Worm (Caenorhabditis elegans) whole organism, L4 larva: ENCODE data around the gene str-196.

Experiments
- F37D6.2 ChIP-seq: sonication (generic microtip); optimal IDR thresholded peaks from 2 replicates; lab custom pipeline; 2016; ENCODE audit warnings: mild to moderate bottlenecking, missing genetic modification characterization, missing compliant biosample characterization
- F44E2.7 ChIP-seq: fragments of 200-800 bp; sonication (Bioruptor generic); IDR thresholded peaks from 2 replicates; pipeline ENCODE4 v2.1.2; 2022; ENCODE audit warnings: missing genetic modification characterization, missing compliant biosample characterization
- Y105C5A.15 ChIP-seq: fragments of 200-800 bp; sonication (Bioruptor generic); IDR thresholded peaks from 2 replicates; pipeline ENCODE4 v1.3.6; 2022; ENCODE audit warnings: missing genetic modification characterization, missing compliant biosample characterization
- ZK546.5 ChIP-seq, 2 experiments: sonication (generic microtip); optimal IDR thresholded peaks; 2 replicates each; lab custom pipeline; 2017; ENCODE audit warnings: missing biosample characterization in 2 of 2, missing genetic modification characterization in 2 of 2
- aha-1 ChIP-seq: fragments of 150-350 bp; peaks from one replicate; lab custom pipeline; 2014; ENCODE audit warnings: missing biosample characterization, missing genetic modification characterization
- ama-1 ChIP-seq: fragments of 150-350 bp; optimal IDR thresholded peaks from 2 replicates; lab custom pipeline; 2014; ENCODE audit warnings: inconsistent platforms, mixed read lengths
- attf-4 ChIP-seq: sonication (generic microtip); optimal IDR thresholded peaks from 3 replicates; lab custom pipeline; 2017; ENCODE audit warnings: missing biosample characterization, missing genetic modification characterization
- ceh-28 ChIP-seq: fragments of 150-350 bp; optimal IDR thresholded peaks from 2 replicates; lab custom pipeline; 2014; ENCODE audit warnings: missing biosample characterization, missing genetic modification reagents, missing genetic modification characterization
- ceh-44 ChIP-seq: fragments of 200-800 bp; sonication (Bioruptor generic); IDR thresholded peaks from 2 replicates; pipeline ENCODE4 v1.3.6; 2022; ENCODE audit warnings: missing genetic modification reagents, missing genetic modification characterization, missing compliant biosample characterization
- daf-16 ChIP-seq, 3 experiments: sonication (generic microtip); optimal IDR thresholded peaks; 2 replicates each; lab custom pipeline; 2016 to 2017; ENCODE audit warnings: missing genetic modification characterization in 3 of 3, missing genetic modification reagents in 3 of 3, mild to moderate bottlenecking in 2 of 3, missing compliant biosample characterization in 2 of 3, missing biosample characterization in 1 of 3, moderate library complexity in 1 of 3
- dmd-6 ChIP-seq: fragments of 200-800 bp; sonication (Bioruptor generic); IDR thresholded peaks from 2 replicates; pipeline ENCODE4 v1.3.6; 2022; ENCODE audit warnings: missing genetic modification reagents, missing genetic modification characterization, missing compliant biosample characterization
- dpl-1 ChIP-seq: fragments of 150-350 bp; optimal IDR thresholded peaks from 2 replicates; lab custom pipeline; 2014; ENCODE audit warnings: missing biosample characterization, missing genetic modification reagents, missing genetic modification characterization
- fkh-10 ChIP-seq: fragments of 150-350 bp; optimal IDR thresholded peaks from 2 replicates; lab custom pipeline; 2014; ENCODE audit warnings: missing biosample characterization, missing genetic modification reagents, missing genetic modification characterization
- hlh-11 ChIP-seq: fragments of 200-800 bp; sonication (Bioruptor generic); optimal IDR thresholded peaks from 2 replicates; lab custom pipeline; 2018; ENCODE audit warnings: mild to moderate bottlenecking, missing genetic modification characterization, missing compliant biosample characterization
- hmg-1.1 ChIP-seq: fragments of 200-800 bp; sonication (Bioruptor generic); IDR thresholded peaks from 2 replicates; pipeline ENCODE4 v1.3.6; 2022; ENCODE audit warnings: missing genetic modification reagents, missing genetic modification characterization, missing compliant biosample characterization
- jun-1 ChIP-seq: fragments of 150-350 bp; optimal IDR thresholded peaks from 2 replicates; lab custom pipeline; 2014; ENCODE audit warnings: missing biosample characterization, missing genetic modification reagents, missing genetic modification characterization
- lin-1 ChIP-seq: fragments of 200-800 bp; sonication (Bioruptor generic); IDR thresholded peaks from 2 replicates; pipeline ENCODE4 v1.3.6; 2022; ENCODE audit warnings: missing genetic modification reagents, missing genetic modification characterization, missing compliant biosample characterization
- lin-38 ChIP-seq: fragments of 200-800 bp; sonication (Bioruptor generic); IDR thresholded peaks from 2 replicates; pipeline ENCODE4 v1.3.6; 2022; ENCODE audit warnings: missing genetic modification reagents, missing genetic modification characterization, missing compliant biosample characterization
- madf-5 ChIP-seq, 2 experiments: fragments of 200-800 bp; sonication (Bioruptor generic); IDR thresholded peaks; 2 replicates each; pipeline ENCODE4 v1.3.6; 2022; ENCODE audit warnings: missing compliant biosample characterization in 2 of 2, missing genetic modification characterization in 2 of 2
- mdl-1 ChIP-seq, 2 experiments: fragments of 150-350 bp in 1 of 2; sonication (generic microtip) in 1 of 2; optimal IDR thresholded peaks; 2 replicates each; lab custom pipeline; 2014 to 2017; ENCODE audit warnings: missing biosample characterization in 2 of 2, missing genetic modification characterization in 2 of 2
- mdt-29 ChIP-seq: fragments of 200-800 bp; sonication (Bioruptor generic); IDR thresholded peaks from 2 replicates; pipeline ENCODE4 v1.3.6; 2022; ENCODE audit warnings: missing genetic modification reagents, missing genetic modification characterization, missing compliant biosample characterization
- mes-2 ChIP-seq: sonication (generic microtip); optimal IDR thresholded peaks from 2 replicates; lab custom pipeline; 2016; ENCODE audit warnings: missing genotype, mild to moderate bottlenecking, missing genetic modification characterization, missing compliant biosample characterization; ENCODE audit not compliant: poor library complexity, severe bottlenecking
- nhr-11 ChIP-seq: fragments of 150-350 bp; optimal IDR thresholded peaks from 2 replicates; lab custom pipeline; 2014; ENCODE audit warnings: missing biosample characterization, missing genetic modification characterization
- nhr-111 ChIP-seq: fragments of 200-800 bp; sonication (Bioruptor generic); optimal IDR thresholded peaks from 2 replicates; lab custom pipeline; 2018; ENCODE audit warnings: mild to moderate bottlenecking, missing genetic modification characterization, missing compliant biosample characterization
- nhr-237 ChIP-seq: sonication (generic microtip); optimal IDR thresholded peaks from 2 replicates; lab custom pipeline; 2017; ENCODE audit warnings: missing biosample characterization, missing genetic modification characterization
- nhr-25 ChIP-seq: sonication (generic microtip); optimal IDR thresholded peaks from 2 replicates; lab custom pipeline; 2017; ENCODE audit warnings: missing genetic modification characterization, mild to moderate bottlenecking, missing compliant biosample characterization, antibody characterized with exemption, moderate library complexity, borderline replicate concordance; ENCODE audit not compliant: insufficient read depth
- nhr-28 ChIP-seq: fragments of 150-350 bp; optimal IDR thresholded peaks from 2 replicates; lab custom pipeline; 2014; ENCODE audit warnings: missing biosample characterization, missing genetic modification characterization
- nhr-48 ChIP-seq: sonication (generic microtip); optimal IDR thresholded peaks from 2 replicates; lab custom pipeline; 2016; ENCODE audit warnings: mild to moderate bottlenecking, missing genetic modification characterization, missing compliant biosample characterization
- nhr-6 ChIP-seq: fragments of 150-350 bp; optimal IDR thresholded peaks from 2 replicates; lab custom pipeline; 2014; ENCODE audit warnings: missing biosample characterization, missing genetic modification characterization
- nhr-77 ChIP-seq: fragments of 150-350 bp; optimal IDR thresholded peaks from 2 replicates; lab custom pipeline; 2014; ENCODE audit warnings: missing biosample characterization, missing genetic modification characterization
- pqm-1 ChIP-seq: sonication (generic microtip); optimal IDR thresholded peaks from 2 replicates; lab custom pipeline; 2017; ENCODE audit warnings: missing biosample characterization, missing genetic modification characterization
- rbr-2 ChIP-seq: sonication (generic microtip); optimal IDR thresholded peaks from 2 replicates; lab custom pipeline; 2016; ENCODE audit warnings: missing genotype, missing genetic modification characterization, missing compliant biosample characterization
- set-16 ChIP-seq: fragments of 200-800 bp; sonication (Bioruptor generic); IDR thresholded peaks from 2 replicates; pipeline ENCODE4 v1.3.6; 2022; ENCODE audit warnings: missing genetic modification reagents, missing genetic modification characterization, missing compliant biosample characterization
- spr-3 ChIP-seq: fragments of 200-800 bp; sonication (Bioruptor generic); optimal IDR thresholded peaks from 2 replicates; lab custom pipeline; 2018; ENCODE audit warnings: mild to moderate bottlenecking, missing genetic modification characterization, missing compliant biosample characterization
- unc-130 ChIP-seq: sonication (generic microtip); optimal IDR thresholded peaks from 2 replicates; lab custom pipeline; 2016; ENCODE audit warnings: missing genetic modification reagents, missing genetic modification characterization, missing compliant biosample characterization
- unc-39 ChIP-seq: sonication (generic microtip); optimal IDR thresholded peaks from 2 replicates; lab custom pipeline; 2017; ENCODE audit warnings: missing biosample characterization, missing genetic modification characterization
- unc-62 ChIP-seq, 3 experiments: fragments of 150-350 bp in 1 of 3; sonication (generic microtip); optimal IDR thresholded peaks in 2 of 3; peaks in 1 of 3; 1 replicate in 1 of 3; 2 replicates in 2 of 3; lab custom pipeline; 2014 to 2017; ENCODE audit warnings: missing biosample characterization in 3 of 3, missing genetic modification characterization in 3 of 3, missing genetic modification reagents in 3 of 3, missing genotype in 1 of 3
- zag-1 ChIP-seq: fragments of 150-350 bp; optimal IDR thresholded peaks from 2 replicates; lab custom pipeline; 2014; ENCODE audit warnings: missing biosample characterization, missing genetic modification characterization
- zfp-2 ChIP-seq: sonication (generic microtip); optimal IDR thresholded peaks from 2 replicates; lab custom pipeline; 2016; ENCODE audit warnings: mild to moderate bottlenecking, missing genetic modification characterization, missing compliant biosample characterization
- ztf-11 ChIP-seq: fragments of 150-350 bp; optimal IDR thresholded peaks from 2 replicates; lab custom pipeline; 2014; ENCODE audit warnings: missing biosample characterization, missing genetic modification characterization
- ztf-7 ChIP-seq: fragments of 150-350 bp; optimal IDR thresholded peaks from 2 replicates; lab custom pipeline; 2014; ENCODE audit warnings: missing biosample characterization, missing genetic modification characterization

Gene str-196

DNA sequence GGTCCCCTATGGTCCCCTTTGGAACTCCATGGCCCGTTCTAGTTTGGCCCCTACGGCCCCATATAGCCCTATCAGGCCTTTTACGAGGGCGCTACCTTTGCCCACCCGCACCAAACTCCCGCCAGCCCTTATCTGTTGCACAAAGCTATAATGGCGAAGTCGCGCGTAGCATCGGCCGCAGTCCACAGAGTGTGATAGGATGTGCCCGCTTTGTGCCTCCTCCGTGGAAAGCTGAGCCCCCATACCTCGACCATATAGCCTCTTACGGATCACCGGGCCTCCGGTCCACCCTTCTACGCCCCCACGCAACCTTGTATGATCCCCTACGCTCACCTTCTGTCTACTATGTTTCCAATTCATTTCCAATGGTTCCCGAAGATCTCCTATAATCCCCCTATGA lies 44.5 kb upstream of the str-196 start:
- no peak for TF ChIP-seq spr-3 (GFP tag; lab: Kevin White, UChicago)
- no peak for TF ChIP-seq ztf-11 (tag; lab: Kevin White, UChicago)
- no peak for TF ChIP-seq rbr-2 (tag; lab: Kevin White, UChicago)
- TF ChIP-seq F44E2.7: 0 out of 2 replicates have a peak, but pooled peaks have one; percentile 9
- peak in 1 of 2 experiments; percentile 27 for TF ChIP-seq unc-62 (GFP tag; optimal IDR thresholded peaks at IDR 0.05 in 1 of 2; lab: Kevin White, UChicago)
- TF ChIP-seq unc-62 (tag; optimal IDR thresholded peaks at IDR 0.05; lab: Kevin White, UChicago): no peak
- peak; percentile 58 for TF ChIP-seq set-16 (GFP tag; lab: Robert Waterston, UW)
- TF ChIP-seq lin-1: no peak

ce11 chrV:449130-449529 lies 42.4 kb upstream of the str-196 start, which contains the start of gene srh-35:
srh-35 (minus strand) TSS chrV:449230.
- no peak for TF ChIP-seq nhr-237 (tag; lab: Kevin White, UChicago)
- no peak for TF ChIP-seq ceh-44 (GFP tag; lab: Robert Waterston, UW)
- TF ChIP-seq nhr-28 (tag; lab: Kevin White, UChicago): no peak
- TF ChIP-seq madf-5 (GFP tag; IDR thresholded peaks at IDR 0.05; lab: Robert Waterston, UW): no peak
- no peak for TF ChIP-seq mes-2 (tag; lab: Kevin White, UChicago)
- no peak for TF ChIP-seq Y105C5A.15 (GFP tag; lab: Robert Waterston, UW)
- TF ChIP-seq set-16 (GFP tag; lab: Robert Waterston, UW): no peak
- no peak for TF ChIP-seq F37D6.2 (tag; lab: Kevin White, UChicago)
- no peak for TF ChIP-seq mdl-1 (tag; optimal IDR thresholded peaks at IDR 0.05; lab: Kevin White, UChicago)
- no peak for TF ChIP-seq hlh-11 (tag; lab: Kevin White, UChicago)
- no peak for TF ChIP-seq nhr-77 (tag; lab: Kevin White, UChicago)
- TF ChIP-seq F44E2.7: no peak
- no peak for TF ChIP-seq nhr-111 (GFP tag; lab: Kevin White, UChicago)
- TF ChIP-seq ztf-7: no peak
- no peak for TF ChIP-seq unc-39 (tag; lab: Kevin White, UChicago)

ce11 chrV:449685-450084 lies 41.8 kb upstream of the str-196 start, which contains the start of gene M02H5.8:
M02H5.8 (plus strand) TSS chrV:449981.
- TF ChIP-seq mdt-29 (GFP tag; lab: Robert Waterston, UW): no peak
- TF ChIP-seq nhr-25 (tag; lab: Kevin White, UChicago): no peak
- no peak for TF ChIP-seq nhr-11 (tag; lab: Kevin White, UChicago)
- no peak for TF ChIP-seq spr-3 (GFP tag; lab: Kevin White, UChicago)
- TF ChIP-seq unc-39 (tag; lab: Kevin White, UChicago): no peak
- no peak for TF ChIP-seq ZK546.5 (tag; optimal IDR thresholded peaks at IDR 0.05; lab: Kevin White, UChicago)
- TF ChIP-seq ztf-11 (tag; lab: Kevin White, UChicago): no peak
- TF ChIP-seq nhr-111 (GFP tag; lab: Kevin White, UChicago): no peak
- peak; percentile 76 for TF ChIP-seq dmd-6 (GFP tag; lab: Robert Waterston, UW)
- no peak for TF ChIP-seq zfp-2 (tag; lab: Kevin White, UChicago)
- no peak for TF ChIP-seq jun-1 (tag; lab: Kevin White, UChicago)
- TF ChIP-seq dpl-1 (GFP tag; lab: Kevin White, UChicago): no peak
- peak; percentile 48 for TF ChIP-seq pqm-1 (tag; lab: Kevin White, UChicago)
- no peak for TF ChIP-seq nhr-237 (tag; lab: Kevin White, UChicago)
- no peak for TF ChIP-seq ceh-28
- TF ChIP-seq aha-1: peak; percentile 94
- no peak for TF ChIP-seq zag-1 (tag; lab: Kevin White, UChicago)
- peak; percentile 45 for TF ChIP-seq hlh-11 (tag; lab: Kevin White, UChicago)
- TF ChIP-seq fkh-10 (GFP tag; lab: Kevin White, UChicago): no peak
- TF ChIP-seq ama-1: no peak
- no peak for TF ChIP-seq unc-62 (GFP tag; optimal IDR thresholded peaks at IDR 0.05 in 1 of 2; lab: Kevin White, UChicago)
- TF ChIP-seq unc-62 (tag; optimal IDR thresholded peaks at IDR 0.05; lab: Kevin White, UChicago): no peak
- TF ChIP-seq daf-16 (GFP tag; optimal IDR thresholded peaks at IDR 0.05; lab: Kevin White, UChicago): no peak
- TF ChIP-seq daf-16 (tag; optimal IDR thresholded peaks at IDR 0.05; lab: Kevin White, UChicago): peak; percentile 47
- TF ChIP-seq unc-130 (GFP tag; lab: Kevin White, UChicago): no peak
- TF ChIP-seq attf-4: no peak
- TF ChIP-seq hmg-1.1 (GFP tag; lab: Robert Waterston, UW): no peak
- no peak for TF ChIP-seq lin-38 (GFP tag; lab: Robert Waterston, UW)
- TF ChIP-seq nhr-48: no peak
- TF ChIP-seq nhr-6 (tag; lab: Kevin White, UChicago): peak; percentile 11
- TF ChIP-seq nhr-28 (tag; lab: Kevin White, UChicago): peak; percentile 69
- no peak for TF ChIP-seq F37D6.2 (tag; lab: Kevin White, UChicago)
